Fruit fly (Drosophila melanogaster) whole organism, wandering third instar larva: ENCODE measurements around the gene Sgt.

Experiments used
- Dif ChIP-seq: fragments of 200-275, 200-300 bp; sonication (Bioruptor generic); optimal IDR thresholded peaks from 2 replicates; lab custom pipeline; 2018; ENCODE audit warnings: missing biosample characterization, missing genetic modification characterization; ENCODE audit not compliant: partially characterized antibody
- GATAd ChIP-seq: sonication (Bioruptor generic); optimal IDR thresholded peaks from 2 replicates; lab custom pipeline; 2016; ENCODE audit warnings: missing biosample characterization, missing genetic modification characterization
- Jra ChIP-seq: sonication (Bioruptor generic); optimal IDR thresholded peaks from 2 replicates; lab custom pipeline; 2016; ENCODE audit warnings: missing biosample characterization, missing genetic modification characterization
- br ChIP-seq: fragments of 200-800 bp; sonication (Bioruptor generic); optimal IDR thresholded peaks from 2 replicates; lab custom pipeline; 2016; ENCODE audit warnings: missing biosample characterization, missing genetic modification characterization
- pan ChIP-seq: fragments of >200 bp; optimal IDR thresholded peaks from 2 replicates; lab custom pipeline; 2017
- tai ChIP-seq: sonication (Bioruptor generic); optimal IDR thresholded peaks from 2 replicates; lab custom pipeline; 2016; ENCODE audit warnings: missing biosample characterization, missing genetic modification characterization
- usp ChIP-seq: fragments of >200 bp; optimal IDR thresholded peaks from 2 replicates; lab custom pipeline; 2017; ENCODE audit warnings: missing biosample characterization, missing genetic modification characterization

DNA sequence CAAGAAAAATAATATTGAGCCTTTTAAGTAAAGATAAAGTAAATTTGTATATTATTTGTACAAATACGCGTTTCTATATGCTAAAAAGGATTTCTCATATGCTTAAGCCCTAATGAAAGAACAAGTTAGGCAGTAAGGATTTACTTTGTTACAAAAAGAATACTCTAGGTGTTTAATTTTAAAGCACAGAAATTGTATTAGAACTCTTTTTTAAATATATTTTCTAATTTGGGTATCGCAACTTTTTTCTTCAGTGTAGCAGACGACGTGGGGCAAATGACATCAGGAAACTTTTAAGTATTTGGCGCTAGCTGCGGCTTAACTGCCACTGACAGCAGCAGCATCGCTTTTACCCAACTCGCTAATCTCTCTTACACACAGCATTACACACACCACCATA lies 49.3 kb upstream of the Sgt start:
- TF ChIP-seq pan (no peak), br (GFP tag; lab: Kevin White, UChicago) (no peak), tai (no peak), Jra (GFP tag; lab: Kevin White, UChicago) (no peak), GATAd (no peak), usp (GFP tag; lab: Kevin White, UChicago) (no peak), Dif (no peak)
